Worm (Caenorhabditis elegans) whole organism, early embryonic: Measurements from ENCODE around the gene skr-20.

Source experiments
- F13C5.2 ChIP-seq: sonication (generic microtip); optimal IDR thresholded peaks from 2 replicates; lab custom pipeline; 2017; ENCODE audit warnings: mild to moderate bottlenecking, missing genetic modification characterization, inconsistent platforms, missing compliant biosample characterization
- aly-1 ChIP-seq: sonication (generic microtip); optimal IDR thresholded peaks from 2 replicates; lab custom pipeline; 2016; ENCODE audit warnings: missing genetic modification characterization, missing compliant biosample characterization
- ama-1 ChIP-seq: fragments of 150-350 bp; optimal IDR thresholded peaks from 2 replicates; lab custom pipeline; 2014
- ceh-13 ChIP-seq: fragments of 200-800 bp; sonication (Bioruptor generic); optimal IDR thresholded peaks from 2 replicates; lab custom pipeline; 2018; ENCODE audit warnings: mild to moderate bottlenecking, missing genetic modification characterization, missing compliant biosample characterization
- flt-1 ChIP-seq: fragments of 200-800 bp; sonication (Bioruptor generic); IDR thresholded peaks from 2 replicates; pipeline ENCODE4 v1.3.6; 2022; ENCODE audit warnings: missing genetic modification characterization, missing compliant biosample characterization
- hmbx-1 ChIP-seq: sonication (generic microtip); optimal IDR thresholded peaks from 2 replicates; lab custom pipeline; 2016; ENCODE audit warnings: mild to moderate bottlenecking, missing genetic modification characterization, missing compliant biosample characterization
- tbx-11 ChIP-seq: fragments of 200-800 bp; sonication (Bioruptor generic); IDR thresholded peaks from 2 replicates; pipeline ENCODE4 v1.3.6; 2022; ENCODE audit warnings: missing genetic modification characterization, missing compliant biosample characterization
- tra-4 ChIP-seq: sonication (generic microtip); optimal IDR thresholded peaks from 2 replicates; lab custom pipeline; 2017; ENCODE audit warnings: missing genetic modification characterization, missing compliant biosample characterization

- TF ChIP-seq ceh-13 (GFP tag; lab: Kevin White, UChicago) (no peak), ama-1 (lab: Kevin White, UChicago) (no peak), tra-4 (no peak), F13C5.2 (no peak), flt-1 (GFP tag; lab: Robert Waterston, UW) (no peak), hmbx-1 (tag; lab: Kevin White, UChicago) (no peak), aly-1 (tag; lab: Kevin White, UChicago) (no peak), tbx-11 (GFP tag; lab: Robert Waterston, UW) (no peak)
Measured at ce11 chrX:13247614-13248013, 24.3 kb upstream of the skr-20 start.
